Worm (Caenorhabditis elegans) whole organism, late embryonic: ENCODE measurements around the gene E04F6.4.
A peak's percentile ranks its signal among the peaks of the same experiment; 100 is the strongest.

Experiments used
- C38D4.7 ChIP-seq: fragments of 200-800 bp; sonication (Bioruptor generic); optimal IDR thresholded peaks from 2 replicates; lab custom pipeline; 2018; ENCODE audit warnings: mild to moderate bottlenecking, missing genetic modification characterization, moderate library complexity, missing compliant biosample characterization
- K09A11.1 ChIP-seq: sonication (generic microtip); optimal IDR thresholded peaks from 2 replicates; lab custom pipeline; 2017; ENCODE audit warnings: antibody characterized with exemption, mild to moderate bottlenecking, missing genetic modification characterization, missing compliant biosample characterization; ENCODE audit not compliant: insufficient read depth
- ahr-1 ChIP-seq: sonication (generic microtip); optimal IDR thresholded peaks from 2 replicates; lab custom pipeline; 2016; ENCODE audit warnings: missing genetic modification characterization, missing compliant biosample characterization
- ama-1 ChIP-seq: fragments of 150-350 bp; optimal IDR thresholded peaks from 2 replicates; lab custom pipeline; 2014
- ceh-18 ChIP-seq: sonication (generic microtip); optimal IDR thresholded peaks from 2 replicates; lab custom pipeline; 2016; ENCODE audit warnings: missing genetic modification characterization, missing compliant biosample characterization
- ceh-2 ChIP-seq: sonication (generic microtip); optimal IDR thresholded peaks from 2 replicates; lab custom pipeline; 2016; ENCODE audit warnings: missing genotype, missing genetic modification characterization, missing compliant biosample characterization
- ceh-22 ChIP-seq: sonication (generic microtip); optimal IDR thresholded peaks from 2 replicates; lab custom pipeline; 2017; ENCODE audit warnings: missing biosample characterization, missing genetic modification characterization
- ceh-30 ChIP-seq: fragments of 150-350 bp; optimal IDR thresholded peaks from 2 replicates; lab custom pipeline; 2014; ENCODE audit warnings: missing biosample characterization, missing genetic modification characterization
- ceh-31 ChIP-seq: sonication (generic microtip); optimal IDR thresholded peaks from 2 replicates; lab custom pipeline; 2016; ENCODE audit warnings: missing genetic modification characterization, missing compliant biosample characterization
- ceh-34 ChIP-seq: sonication (generic microtip); optimal IDR thresholded peaks from 2 replicates; lab custom pipeline; 2016; ENCODE audit warnings: mild to moderate bottlenecking, missing genetic modification characterization, missing compliant biosample characterization
- ceh-48 ChIP-seq: sonication (generic microtip); optimal IDR thresholded peaks from 2 replicates; lab custom pipeline; 2016; ENCODE audit warnings: missing genetic modification characterization, inconsistent platforms, missing compliant biosample characterization
- ceh-6 ChIP-seq: fragments of 200-800 bp; sonication (Bioruptor generic); optimal IDR thresholded peaks from 2 replicates; lab custom pipeline; 2018; ENCODE audit warnings: mild to moderate bottlenecking, missing genetic modification characterization, missing compliant biosample characterization
- che-1 ChIP-seq: sonication (generic microtip); optimal IDR thresholded peaks from 2 replicates; lab custom pipeline; 2016; ENCODE audit warnings: mild to moderate bottlenecking, missing genetic modification characterization, missing compliant biosample characterization
- dmd-4 ChIP-seq: sonication (generic microtip); optimal IDR thresholded peaks from 2 replicates; lab custom pipeline; 2016; ENCODE audit warnings: borderline replicate concordance, missing genetic modification characterization, missing compliant biosample characterization
- elt-2 ChIP-seq: sonication (generic microtip); optimal IDR thresholded peaks from 2 replicates; lab custom pipeline; 2016; ENCODE audit warnings: missing genetic modification reagents, missing genetic modification characterization, missing compliant biosample characterization
- ets-4 ChIP-seq: sonication (generic microtip); optimal IDR thresholded peaks from 2 replicates; lab custom pipeline; 2016; ENCODE audit warnings: missing genetic modification characterization, missing compliant biosample characterization
- fax-1 ChIP-seq: sonication (generic microtip); optimal IDR thresholded peaks from 2 replicates; lab custom pipeline; 2016; ENCODE audit warnings: missing genotype, missing genetic modification characterization, missing compliant biosample characterization
- fkh-10 ChIP-seq: fragments of 150-350 bp; optimal IDR thresholded peaks from 2 replicates; lab custom pipeline; 2014; ENCODE audit warnings: missing biosample characterization, missing genetic modification reagents, missing genetic modification characterization
- gmeb-2 ChIP-seq: sonication (generic microtip); optimal IDR thresholded peaks from 2 replicates; lab custom pipeline; 2016; ENCODE audit warnings: missing genetic modification characterization, inconsistent platforms, missing compliant biosample characterization
- hlh-13 ChIP-seq: fragments of 200-800 bp; sonication (Bioruptor generic); optimal IDR thresholded peaks from 2 replicates; lab custom pipeline; 2018; ENCODE audit warnings: mild to moderate bottlenecking, missing genetic modification characterization, missing compliant biosample characterization
- hlh-15 ChIP-seq: sonication (generic microtip); optimal IDR thresholded peaks from 2 replicates; lab custom pipeline; 2016; ENCODE audit warnings: missing genetic modification characterization, missing compliant biosample characterization
- hlh-30 ChIP-seq: sonication (generic microtip); optimal IDR thresholded peaks from 2 replicates; lab custom pipeline; 2017; ENCODE audit warnings: antibody characterized with exemption, missing genetic modification characterization, missing compliant biosample characterization; ENCODE audit not compliant: insufficient read depth
- lim-6 ChIP-seq: sonication (generic microtip); optimal IDR thresholded peaks from 2 replicates; lab custom pipeline; 2016; ENCODE audit warnings: missing genetic modification characterization, missing compliant biosample characterization
- lin-11 ChIP-seq: fragments of 200-800 bp; sonication (Bioruptor generic); optimal IDR thresholded peaks from 2 replicates; lab custom pipeline; 2018; ENCODE audit warnings: mild to moderate bottlenecking, missing genetic modification characterization, missing compliant biosample characterization
- madf-2 ChIP-seq: sonication (generic microtip); optimal IDR thresholded peaks from 2 replicates; lab custom pipeline; 2017; ENCODE audit warnings: missing genetic modification characterization, missing compliant biosample characterization
- nhr-11 ChIP-seq: fragments of 150-350 bp; optimal IDR thresholded peaks from 2 replicates; lab custom pipeline; 2014; ENCODE audit warnings: missing biosample characterization, missing genetic modification characterization
- nhr-232 ChIP-seq: sonication (generic microtip); optimal IDR thresholded peaks from 2 replicates; lab custom pipeline; 2016; ENCODE audit warnings: missing genetic modification characterization, missing compliant biosample characterization
- pat-9 ChIP-seq: fragments of 200-800 bp; sonication (Bioruptor generic); optimal IDR thresholded peaks from 2 replicates; lab custom pipeline; 2018; ENCODE audit warnings: mild to moderate bottlenecking, missing genetic modification characterization, moderate library complexity, missing compliant biosample characterization
- pha-2 ChIP-seq: sonication (generic microtip); optimal IDR thresholded peaks from 2 replicates; lab custom pipeline; 2017; ENCODE audit warnings: mild to moderate bottlenecking, missing genetic modification characterization, missing compliant biosample characterization
- pros-1 ChIP-seq: fragments of 150-350 bp; optimal IDR thresholded peaks from 2 replicates; lab custom pipeline; 2014; ENCODE audit warnings: missing biosample characterization, missing genetic modification reagents, missing genetic modification characterization
- ref-2 ChIP-seq: sonication (generic microtip); optimal IDR thresholded peaks from 2 replicates; lab custom pipeline; 2016; ENCODE audit warnings: missing genetic modification characterization, missing compliant biosample characterization
- sdc-2 ChIP-seq: sonication (generic microtip); optimal IDR thresholded peaks from 2 replicates; lab custom pipeline; 2016; ENCODE audit warnings: missing genotype, missing genetic modification characterization, missing compliant biosample characterization
- sox-4 ChIP-seq: sonication (generic microtip); optimal IDR thresholded peaks from 2 replicates; lab custom pipeline; 2017; ENCODE audit warnings: mild to moderate bottlenecking, missing genetic modification characterization, inconsistent platforms, missing compliant biosample characterization
- ttx-3 ChIP-seq: sonication (generic microtip); optimal IDR thresholded peaks from 2 replicates; lab custom pipeline; 2016; ENCODE audit warnings: missing genetic modification reagents, missing genetic modification characterization, missing compliant biosample characterization
- unc-42 ChIP-seq: sonication (generic microtip); optimal IDR thresholded peaks from 2 replicates; lab custom pipeline; 2016; ENCODE audit warnings: missing genotype, missing genetic modification characterization, missing compliant biosample characterization
- unc-86 ChIP-seq: sonication (generic microtip); optimal IDR thresholded peaks from 2 replicates; lab custom pipeline; 2016; ENCODE audit warnings: missing genetic modification characterization, missing compliant biosample characterization
- zip-5 ChIP-seq: sonication (generic microtip); optimal IDR thresholded peaks from 2 replicates; lab custom pipeline; 2016; ENCODE audit warnings: missing genetic modification characterization, missing compliant biosample characterization
- ztf-16 ChIP-seq: sonication (generic microtip); optimal IDR thresholded peaks from 2 replicates; lab custom pipeline; 2017; ENCODE audit warnings: missing genetic modification characterization, missing compliant biosample characterization

E04F6.4 gene

DNA sequence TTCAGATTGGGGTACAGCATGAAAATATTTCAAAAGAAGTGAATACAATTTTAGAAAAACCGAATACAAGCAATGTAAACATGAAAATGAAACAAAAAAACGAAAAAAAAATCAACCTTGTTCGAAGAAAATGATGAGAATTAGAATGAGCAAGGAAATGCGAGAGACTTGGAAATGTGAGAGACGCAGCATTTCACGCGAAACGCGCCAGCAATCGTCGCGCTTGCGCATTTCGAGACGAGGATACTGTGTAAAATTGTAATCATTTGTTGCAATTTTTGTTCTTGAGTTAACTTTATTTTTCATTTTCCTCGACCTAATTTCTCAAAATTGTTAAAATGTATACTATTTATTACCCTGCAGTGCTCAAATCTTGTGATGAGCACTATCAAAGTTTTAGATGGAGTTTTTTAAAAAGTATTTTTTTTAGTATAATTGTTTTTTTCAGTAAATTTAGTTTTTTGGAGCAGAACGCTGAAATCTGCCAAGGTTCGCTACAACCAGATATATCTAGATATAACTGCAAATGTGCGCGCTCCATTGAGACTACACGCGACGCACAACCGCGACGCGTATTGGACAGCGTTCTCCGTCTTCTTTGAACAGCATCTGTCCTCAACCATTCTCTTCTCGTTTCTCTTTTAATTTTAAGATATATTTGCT, 37.1 kb upstream of the E04F6.4 start, which contains the start of gene fust-1 (continued):
- peak; percentile 67 for TF ChIP-seq pat-9
- TF ChIP-seq sdc-2 (tag; lab: Kevin White, UChicago) = peak; percentile 30
- TF ChIP-seq ceh-18 = peak; percentile 78
- TF ChIP-seq che-1 (tag; lab: Kevin White, UChicago) = peak; percentile 21
- no peak for TF ChIP-seq fkh-10 (GFP tag; lab: Kevin White, UChicago)
- no peak for TF ChIP-seq dmd-4 (tag; lab: Kevin White, UChicago)
- peak; percentile 62 for TF ChIP-seq ceh-2
- peak; percentile 76 for TF ChIP-seq ceh-31 (tag; lab: Kevin White, UChicago)
- peak; percentile 72 for TF ChIP-seq ttx-3
- TF ChIP-seq lin-11 (tag; lab: Kevin White, UChicago) = peak; percentile 30
- TF ChIP-seq madf-2 (tag; lab: Kevin White, UChicago) = peak; percentile 74
- TF ChIP-seq, all 69 proteins: peak for 49

ce11 chrII:7153095-7153494, 36.1 kb upstream of the E04F6.4 start:
- TF ChIP-seq ceh-6 = peak; percentile 17

DNA sequence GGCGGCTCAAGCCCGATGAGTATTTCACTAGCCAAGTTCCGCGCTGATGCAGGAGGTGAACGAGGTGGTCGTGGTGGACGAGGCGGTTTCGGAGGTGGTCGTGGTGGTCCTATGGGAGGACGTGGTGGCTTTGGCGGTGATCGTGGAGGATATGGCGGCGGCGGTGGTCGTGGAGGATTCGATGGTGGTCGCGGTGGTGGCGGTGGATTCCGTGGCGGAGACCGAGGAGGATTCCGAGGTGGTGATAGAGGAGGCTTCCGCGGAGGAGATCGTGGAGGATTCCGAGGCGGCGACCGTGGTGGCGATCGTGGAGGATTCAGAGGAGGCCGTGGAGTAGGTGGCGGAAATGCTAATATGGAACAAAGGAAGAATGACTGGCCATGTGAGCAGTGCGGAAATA, 34.5 kb upstream of the E04F6.4 start:
- TF ChIP-seq pros-1 (tag; lab: Kevin White, UChicago) (no peak), pha-2 (no peak), hlh-15 (tag; lab: Kevin White, UChicago) (no peak), ahr-1 (tag; lab: Kevin White, UChicago) (no peak), unc-42 (tag; lab: Kevin White, UChicago) (no peak), ref-2 (no peak), ceh-48 (tag; lab: Kevin White, UChicago) (no peak), dmd-4 (tag; lab: Kevin White, UChicago) (no peak), ztf-16 (tag; lab: Kevin White, UChicago) (no peak), unc-86 (tag; lab: Kevin White, UChicago) (no peak), ceh-2 (no peak), pat-9 (no peak), gmeb-2 (tag; lab: Kevin White, UChicago) (no peak), hlh-13 (no peak), sdc-2 (tag; lab: Kevin White, UChicago) (no peak), ceh-34 (no peak), ets-4 (no peak), C38D4.7 (GFP tag; lab: Kevin White, UChicago) (no peak), K09A11.1 (tag; lab: Kevin White, UChicago) (no peak), lin-11 (tag; lab: Kevin White, UChicago) (no peak)
- TF ChIP-seq, all 69 proteins: peak for 0

ce11 chrII:7155392-7155791, 33.8 kb upstream of the E04F6.4 start, which contains the start of gene C27H5.2:
TSS of gene C27H5.2 (plus strand) at chrII:7155581.
- TF ChIP-seq fax-1 (tag; lab: Kevin White, UChicago) (no peak), ttx-3 (no peak), ama-1 (lab: Kevin White, UChicago) (peak; percentile 47)

DNA sequence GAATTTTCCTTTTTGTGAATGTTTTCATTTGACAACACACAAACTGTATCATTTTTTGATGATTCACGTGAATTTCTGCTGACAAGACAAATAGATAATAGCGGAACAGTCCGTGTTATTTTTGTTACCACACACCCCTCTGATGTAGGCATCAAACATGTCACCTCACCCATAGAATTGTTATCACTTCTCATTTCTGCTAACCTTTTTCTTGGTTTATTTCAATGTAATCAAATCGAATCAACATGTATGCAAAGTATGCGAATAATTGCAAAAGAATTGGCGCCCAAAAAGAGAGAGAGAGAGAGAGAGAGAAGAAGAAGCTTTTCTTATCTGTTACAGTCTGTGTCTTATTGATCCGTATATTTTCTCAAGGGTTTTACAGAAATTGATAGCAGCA, 31.8 kb upstream of the E04F6.4 start:
- no peak for TF ChIP-seq sox-4 (tag; lab: Kevin White, UChicago)
- TF ChIP-seq elt-2 (tag; lab: Kevin White, UChicago) = peak; percentile 61
- no peak for TF ChIP-seq ttx-3
- TF ChIP-seq hlh-15 (tag; lab: Kevin White, UChicago) = no peak
- no peak for TF ChIP-seq ceh-31 (tag; lab: Kevin White, UChicago)
- no peak for TF ChIP-seq fkh-10 (GFP tag; lab: Kevin White, UChicago)

ce11 chrII:7161512-7161911, 27.7 kb upstream of the E04F6.4 start, which contains the start of gene C27H5.12:
TSS of gene C27H5.12 (minus strand) at chrII:7161612.
- TF ChIP-seq ceh-22 (tag; lab: Kevin White, UChicago) (no peak), hlh-30 (no peak), hlh-15 (tag; lab: Kevin White, UChicago) (no peak), ref-2 (no peak), lim-6 (tag; lab: Kevin White, UChicago) (no peak), ceh-30 (tag; lab: Kevin White, UChicago) (no peak), elt-2 (tag; lab: Kevin White, UChicago) (no peak), gmeb-2 (tag; lab: Kevin White, UChicago) (no peak), zip-5 (tag; lab: Kevin White, UChicago) (no peak), nhr-11 (tag; lab: Kevin White, UChicago) (no peak), ttx-3 (no peak), sdc-2 (tag; lab: Kevin White, UChicago) (no peak), nhr-232 (tag; lab: Kevin White, UChicago) (no peak)
